Worm (Caenorhabditis elegans) whole organism, early embryonic: ENCODE measurements around the gene W08E12.2.

Experiments used
- aly-1 ChIP-seq: sonication (generic microtip); optimal IDR thresholded peaks from 2 replicates; lab custom pipeline; 2016; ENCODE audit warnings: missing genetic modification characterization, missing compliant biosample characterization
- ama-1 ChIP-seq: fragments of 150-350 bp; optimal IDR thresholded peaks from 2 replicates; lab custom pipeline; 2014
- hnd-1 ChIP-seq: sonication (generic microtip); optimal IDR thresholded peaks from 2 replicates; lab custom pipeline; 2016; ENCODE audit warnings: missing genetic modification characterization, missing compliant biosample characterization

DNA sequence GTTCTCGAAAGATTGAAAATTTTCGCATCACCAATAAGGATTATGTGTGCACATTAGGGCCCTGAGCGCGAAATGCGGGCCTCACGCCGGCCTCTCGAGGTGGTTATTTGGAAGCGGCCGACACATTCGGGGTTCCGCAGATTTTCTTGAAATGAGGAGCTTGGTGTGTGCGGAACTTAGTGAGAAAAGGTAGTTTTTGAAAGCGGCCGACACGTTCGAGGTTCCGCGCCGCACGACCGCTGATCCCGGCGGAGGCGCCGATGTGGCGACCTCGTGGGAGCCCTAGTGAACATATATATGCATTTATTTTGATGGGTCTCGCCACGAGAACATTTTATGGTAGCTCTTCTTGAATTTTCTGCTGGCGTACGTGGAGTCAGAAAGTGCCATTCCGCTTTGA, 38.8 kb upstream of the W08E12.2 start:
- TF ChIP-seq aly-1 (tag; lab: Kevin White, UChicago) (no peak), hnd-1 (tag; lab: Kevin White, UChicago) (no peak), ama-1 (lab: Kevin White, UChicago) (no peak)
